Worm (Caenorhabditis elegans): ENCODE results near the gene F56C9.3.

F56C9.3 gene

DNA sequence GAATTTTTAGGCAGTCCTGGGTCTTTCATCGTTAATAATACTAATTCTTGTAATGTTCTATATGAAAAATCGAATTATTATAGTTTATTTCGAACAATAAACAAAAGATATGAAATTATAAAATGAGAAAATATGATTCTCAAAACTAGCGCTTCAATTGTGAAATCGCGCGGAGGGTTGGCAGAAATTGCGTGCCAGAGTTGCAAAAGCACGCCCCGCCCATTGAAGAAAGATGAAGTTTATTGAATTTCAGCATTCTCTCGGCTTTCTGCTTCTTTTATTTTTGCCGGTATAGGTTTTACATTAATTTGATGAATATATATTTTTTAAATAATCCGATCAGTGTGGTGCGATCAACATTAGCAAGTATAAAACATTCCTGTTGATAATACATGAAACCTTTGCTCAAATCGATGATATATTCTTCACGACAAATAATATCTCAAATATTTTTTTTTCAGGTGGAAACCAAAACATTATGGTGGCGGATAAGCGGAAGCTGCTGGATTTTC, 48.0 kb downstream of the F56C9.3 start, which contains the start of the genes eco-1 and hmgr-1:
Gene eco-1, minus strand, starts transcription at position 59 of the 512 bp plus-strand sequence.
Gene hmgr-1, plus strand, starts transcription at position 462 of the 512 bp plus-strand sequence.
- no peak for TF ChIP-seq gmeb-2 (tag; optimal IDR thresholded peaks at IDR 0.05)
- peak; percentile 55 for TF ChIP-seq unc-42 (tag; optimal IDR thresholded peaks at IDR 0.05)

Data from whole organism, late embryonic.